Worm (Caenorhabditis elegans): ENCODE measurements around the gene C10B5.3.

DNA sequence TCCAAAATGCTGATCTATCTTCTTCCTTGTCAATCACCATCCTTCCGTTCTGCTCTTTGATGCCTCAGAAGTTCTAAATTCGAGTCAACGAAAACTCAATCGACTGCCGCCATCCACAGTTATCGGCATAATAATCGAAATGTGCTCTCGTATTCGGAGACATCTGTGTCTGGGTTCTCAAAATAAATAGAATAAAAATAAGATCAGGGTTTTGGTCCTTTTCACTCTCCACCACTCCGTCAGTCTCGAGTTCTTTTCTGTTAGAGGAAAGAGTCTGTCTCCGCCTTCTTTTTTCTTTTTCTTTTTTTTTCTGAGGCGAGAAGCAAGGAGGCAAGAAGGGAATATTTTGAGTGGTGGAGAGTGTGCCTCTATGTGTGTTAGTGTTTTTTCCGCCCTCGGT, 35.8 kb upstream of the C10B5.3 start, which contains the start of gene F41E6.17:
- TF ChIP-seq dao-5 (tag; optimal IDR thresholded peaks at IDR 0.05) (no peak), him-1 (tag; optimal IDR thresholded peaks at IDR 0.05) (no peak), W03F9.2 (tag; optimal IDR thresholded peaks at IDR 0.05) (no peak)

Measured in whole organism, L4/young adult.